Fruit fly (Drosophila melanogaster) whole organism, embryonic: ENCODE measurements around the gene Cep97.

Experiments
- Atf3 ChIP-seq: fragments of 200-800 bp; sonication (Bioruptor generic); optimal IDR thresholded peaks from 3 replicates; lab custom pipeline; 2016; ENCODE audit warnings: missing biosample characterization, missing genetic modification characterization
- Awh ChIP-seq: fragments of 200-800 bp; sonication (Bioruptor generic); IDR thresholded peaks from 2 replicates; pipeline ENCODE4, ENCODE4 v1.3.6; 2022; ENCODE audit warnings: missing biosample characterization, missing genetic modification characterization
- Bteb2 ChIP-seq: fragments of 200-800 bp; sonication (Bioruptor generic); optimal IDR thresholded peaks from 2 replicates; lab custom pipeline; 2016; ENCODE audit warnings: missing biosample characterization, missing genetic modification characterization
- CG11504 ChIP-seq: fragments of 200-800 bp; sonication (Bioruptor generic); optimal IDR thresholded peaks from 3 replicates; lab custom pipeline; 2019; ENCODE audit warnings: missing biosample characterization, mild to moderate bottlenecking, missing genetic modification characterization, moderate library complexity
- CG11695 ChIP-seq: fragments of 200-800 bp; sonication (Bioruptor generic); IDR thresholded peaks from 3 replicates; pipeline ENCODE4 v1.3.6; 2022; ENCODE audit warnings: missing biosample characterization, missing genetic modification characterization
- CG12391 ChIP-seq: fragments of 200-800 bp; sonication (Bioruptor generic); optimal IDR thresholded peaks from 3 replicates; lab custom pipeline; 2018; ENCODE audit warnings: missing biosample characterization, mild to moderate bottlenecking, missing genetic modification characterization, moderate library complexity
- CG13775 ChIP-seq: fragments of 200-800 bp; sonication (Bioruptor generic); optimal IDR thresholded peaks from 3 replicates; lab custom pipeline; 2017; ENCODE audit warnings: missing biosample characterization, mild to moderate bottlenecking, missing genetic modification characterization
- CG14667 ChIP-seq: fragments of 200-800 bp; sonication (Bioruptor generic); IDR thresholded peaks from 2 replicates; pipeline ENCODE4 v1.3.6; 2022; ENCODE audit warnings: missing biosample characterization, missing genetic modification characterization
- CG1603 ChIP-seq: fragments of 200-800 bp; sonication (Bioruptor generic); optimal IDR thresholded peaks from 2 replicates; lab custom pipeline; 2019; ENCODE audit warnings: missing biosample characterization, mild to moderate bottlenecking, missing genetic modification characterization, moderate library complexity
- CG1647 ChIP-seq: fragments of 200-800 bp; sonication (Bioruptor generic); optimal IDR thresholded peaks from 3 replicates; lab custom pipeline; 2016; ENCODE audit warnings: missing biosample characterization, missing genetic modification characterization
- CG16813 ChIP-seq: fragments of 200-800 bp; sonication (Bioruptor generic); IDR thresholded peaks from 3 replicates; pipeline ENCODE4 v1.3.6; 2022; ENCODE audit warnings: missing biosample characterization, missing genetic modification characterization; ENCODE audit not compliant: partially characterized antibody
- CG17361 ChIP-seq: fragments of 200-800 bp; sonication (Bioruptor generic); IDR thresholded peaks from 3 replicates; pipeline ENCODE4 v1.3.6; 2022; ENCODE audit warnings: missing biosample characterization, missing genetic modification characterization
- CG2712 ChIP-seq: fragments of 200-800 bp; optimal IDR thresholded peaks from 3 replicates; lab custom pipeline; 2019; ENCODE audit warnings: missing biosample characterization, mild to moderate bottlenecking, missing genetic modification characterization, moderate library complexity
- CG2889 ChIP-seq: fragments of 200-800 bp; sonication (Bioruptor generic); IDR thresholded peaks from 3 replicates; pipeline ENCODE4 v1.3.6; 2022; ENCODE audit warnings: missing biosample characterization, missing genetic modification characterization
- CG31441 ChIP-seq: fragments of 200-800 bp; sonication (Bioruptor generic); IDR thresholded peaks from 2 replicates; pipeline ENCODE4 v1.3.6; 2022; ENCODE audit warnings: missing biosample characterization, missing genetic modification characterization
- CG3847 ChIP-seq: fragments of 200-800 bp; sonication (Bioruptor generic); IDR thresholded peaks from 2 replicates; pipeline ENCODE4 v1.3.6; 2022; ENCODE audit warnings: missing biosample characterization, missing genetic modification characterization
- CG43689 ChIP-seq: fragments of 200-800 bp; sonication (Bioruptor generic); IDR thresholded peaks from 2 replicates; pipeline ENCODE4 v1.3.6; 2022; ENCODE audit warnings: missing biosample characterization, missing genetic modification characterization
- CG6272 ChIP-seq: fragments of 200-800 bp; sonication (Bioruptor generic); IDR thresholded peaks from 2 replicates; pipeline ENCODE4 v1.3.6; 2022; ENCODE audit warnings: missing biosample characterization, missing genetic modification characterization
- CG6689 ChIP-seq: fragments of 200-800 bp; sonication (Bioruptor generic); IDR thresholded peaks from 2 replicates; pipeline ENCODE4 v1.3.6; 2022; ENCODE audit warnings: missing biosample characterization, missing genetic modification characterization
- CG7786 ChIP-seq: fragments of 200-800 bp; sonication (Bioruptor generic); optimal IDR thresholded peaks from 2 replicates; lab custom pipeline; 2016; ENCODE audit warnings: missing biosample characterization, missing genetic modification characterization
- CG7839 ChIP-seq: fragments of 200-800 bp; sonication (Bioruptor generic); optimal IDR thresholded peaks from 3 replicates; lab custom pipeline; 2018; ENCODE audit warnings: missing biosample characterization, mild to moderate bottlenecking, missing genetic modification characterization, moderate library complexity
- CG8388 ChIP-seq: fragments of 200-800 bp; sonication (Bioruptor generic); optimal IDR thresholded peaks from 2 replicates; lab custom pipeline; 2019; ENCODE audit warnings: missing biosample characterization, mild to moderate bottlenecking, missing genetic modification characterization, moderate library complexity
- Dek ChIP-seq: fragments of 200-800 bp; sonication (Bioruptor generic); optimal IDR thresholded peaks from 3 replicates; lab custom pipeline; 2019; ENCODE audit warnings: missing biosample characterization, mild to moderate bottlenecking, missing genetic modification characterization, moderate library complexity
- Eip74EF ChIP-seq, 2 experiments: fragments of 200-800 bp in 1 of 2; fragments of >200 bp in 1 of 2; sonication (Bioruptor generic) in 1 of 2; optimal IDR thresholded peaks; 2 replicates each; lab custom pipeline; 2017 to 2019; ENCODE audit warnings: missing biosample characterization in 2 of 2, missing genetic modification characterization in 2 of 2, mild to moderate bottlenecking in 1 of 2, moderate library complexity in 1 of 2
- Hand ChIP-seq: fragments of 200-800 bp; sonication (Bioruptor generic); optimal IDR thresholded peaks from 2 replicates; lab custom pipeline; 2017; ENCODE audit warnings: mild to moderate bottlenecking, missing biosample characterization, missing genetic modification reagents, missing genetic modification characterization
- Lim3 ChIP-seq: fragments of 200-800 bp; sonication (Bioruptor generic); IDR thresholded peaks from 2 replicates; pipeline ENCODE4 v1.3.6; 2022; ENCODE audit warnings: missing biosample characterization, missing genetic modification characterization
- Med ChIP-seq: fragments of 200-800 bp; sonication (Bioruptor generic); peaks from one replicate; lab custom pipeline; 2016; ENCODE audit warnings: missing biosample characterization, missing genetic modification characterization, mild to moderate bottlenecking, inconsistent platforms, moderate library complexity
- Nf-YB ChIP-seq: fragments of 200-800 bp; sonication (Bioruptor generic); optimal IDR thresholded peaks from 3 replicates; lab custom pipeline; 2019; ENCODE audit warnings: missing biosample characterization, mild to moderate bottlenecking, missing genetic modification characterization, moderate library complexity
- Poxn ChIP-seq: fragments of 200-800 bp; sonication (Bioruptor generic); IDR thresholded peaks from 2 replicates; pipeline ENCODE4 v1.3.6; 2022; ENCODE audit warnings: missing biosample characterization, missing genetic modification characterization
- Xrp1 ChIP-seq: fragments of 200-800 bp; sonication (Bioruptor generic); IDR thresholded peaks from 2 replicates; pipeline ENCODE4 v1.3.6; 2022; ENCODE audit warnings: missing biosample characterization, missing genetic modification characterization
- bsh ChIP-seq, 2 experiments: fragments of 200-800 bp; sonication (Bioruptor generic); optimal IDR thresholded peaks; 2 replicates each; lab custom pipeline; 2017 to 2018; ENCODE audit warnings: mild to moderate bottlenecking in 2 of 2, missing biosample characterization in 2 of 2, missing genetic modification characterization in 2 of 2, moderate library complexity in 1 of 2
- danr ChIP-seq: fragments of 200-800 bp; sonication (Bioruptor generic); IDR thresholded peaks from 2 replicates; pipeline ENCODE4 v1.3.6; 2022; ENCODE audit warnings: missing biosample characterization, missing genetic modification characterization
- disco-r ChIP-seq: fragments of 200-800 bp; sonication (Bioruptor generic); optimal IDR thresholded peaks from 2 replicates; lab custom pipeline; 2016; ENCODE audit warnings: missing biosample characterization, missing genetic modification characterization
- dmrt11E ChIP-seq: fragments of 200-800 bp; sonication (Bioruptor generic); optimal IDR thresholded peaks from 3 replicates; lab custom pipeline; 2018; ENCODE audit warnings: missing biosample characterization, mild to moderate bottlenecking, missing genetic modification characterization, moderate library complexity
- dmrt99B ChIP-seq: fragments of 200-800 bp; sonication (Bioruptor generic); optimal IDR thresholded peaks from 2 replicates; lab custom pipeline; 2018; ENCODE audit warnings: missing biosample characterization, mild to moderate bottlenecking, missing genetic modification characterization, moderate library complexity
- ham ChIP-seq: fragments of 200-800 bp; sonication (Bioruptor generic); IDR thresholded peaks from 2 replicates; pipeline ENCODE4 v1.3.6; 2022; ENCODE audit warnings: missing biosample characterization, missing genetic modification characterization
- lmd ChIP-seq: fragments of 200-800 bp; sonication (Bioruptor generic); IDR thresholded peaks from 2 replicates; pipeline ENCODE4 v1.3.6; 2022; ENCODE audit warnings: missing biosample characterization, missing genetic modification characterization
- lola ChIP-seq, 3 experiments: fragments of >200 bp in 2 of 3; fragments of 200-800 bp in 1 of 3; sonication (Bioruptor generic) in 1 of 3; optimal IDR thresholded peaks; 2 replicates each; lab custom pipeline; 2017 to 2019; ENCODE audit warnings: missing biosample characterization in 3 of 3, missing genetic modification characterization in 3 of 3, mild to moderate bottlenecking in 1 of 3, moderate library complexity in 1 of 3
- nerfin-1 ChIP-seq: fragments of 200-800 bp; sonication (Bioruptor generic); optimal IDR thresholded peaks from 3 replicates; lab custom pipeline; 2019; ENCODE audit warnings: missing biosample characterization, mild to moderate bottlenecking, missing genetic modification characterization, moderate library complexity
- p53 ChIP-seq: fragments of 200-800 bp; sonication (Bioruptor generic); optimal IDR thresholded peaks from 2 replicates; lab custom pipeline; 2016; ENCODE audit warnings: missing biosample characterization, missing genetic modification characterization
- phol ChIP-seq: fragments of 200-800 bp; sonication (Bioruptor generic); optimal IDR thresholded peaks from 3 replicates; lab custom pipeline; 2018; ENCODE audit warnings: missing biosample characterization, mild to moderate bottlenecking, missing genetic modification characterization, moderate library complexity
- pnt ChIP-seq: fragments of 200-800 bp; sonication (Bioruptor generic); optimal IDR thresholded peaks from 3 replicates; lab custom pipeline; 2016; ENCODE audit warnings: missing biosample characterization, missing genetic modification characterization
- ranshi ChIP-seq: fragments of 200-800 bp; sonication (Bioruptor generic); IDR thresholded peaks from 2 replicates; pipeline ENCODE4 v1.3.6; 2022; ENCODE audit warnings: missing biosample characterization, missing genetic modification characterization
- sens ChIP-seq: fragments of 200-800 bp; sonication (Bioruptor generic); peaks from one replicate; lab custom pipeline; 2016; ENCODE audit warnings: missing biosample characterization, missing genetic modification characterization
- sisA ChIP-seq: fragments of 200-800 bp; sonication (Bioruptor generic); IDR thresholded peaks from 2 replicates; pipeline ENCODE4 v1.3.6; 2022; ENCODE audit warnings: missing biosample characterization, missing genetic modification characterization
- sna ChIP-seq: fragments of 200-800 bp; sonication (Bioruptor generic); IDR thresholded peaks from 2 replicates; pipeline ENCODE4 v1.3.6; 2022; ENCODE audit warnings: missing biosample characterization, missing genetic modification characterization; ENCODE audit not compliant: partially characterized antibody
- so ChIP-seq: fragments of 200-800 bp; sonication (Bioruptor generic); IDR thresholded peaks from 3 replicates; pipeline ENCODE4 v1.3.6; 2022; ENCODE audit warnings: missing biosample characterization, missing genetic modification characterization
- stc ChIP-seq: fragments of 200-800 bp; sonication (Bioruptor generic); IDR thresholded peaks from 2 replicates; pipeline ENCODE4 v1.3.6; 2022; ENCODE audit warnings: missing biosample characterization, missing genetic modification characterization
- tio ChIP-seq: fragments of 200-800 bp; sonication (Bioruptor generic); optimal IDR thresholded peaks from 2 replicates; lab custom pipeline; 2017; ENCODE audit warnings: missing biosample characterization, missing genetic modification characterization, inconsistent platforms
- unc-4 ChIP-seq: fragments of 200-800 bp; sonication (Bioruptor generic); IDR thresholded peaks from 2 replicates; pipeline ENCODE4 v1.3.6; 2022; ENCODE audit warnings: missing biosample characterization, missing genetic modification characterization; ENCODE audit not compliant: partially characterized antibody
- yki ChIP-seq: fragments of >200 bp; optimal IDR thresholded peaks from 3 replicates; lab custom pipeline; 2018
- zen ChIP-seq: fragments of 200-800 bp; sonication (Bioruptor generic); optimal IDR thresholded peaks from 3 replicates; lab custom pipeline; 2018; ENCODE audit warnings: missing biosample characterization, mild to moderate bottlenecking, missing genetic modification characterization, moderate library complexity

Gene Cep97

DNA sequence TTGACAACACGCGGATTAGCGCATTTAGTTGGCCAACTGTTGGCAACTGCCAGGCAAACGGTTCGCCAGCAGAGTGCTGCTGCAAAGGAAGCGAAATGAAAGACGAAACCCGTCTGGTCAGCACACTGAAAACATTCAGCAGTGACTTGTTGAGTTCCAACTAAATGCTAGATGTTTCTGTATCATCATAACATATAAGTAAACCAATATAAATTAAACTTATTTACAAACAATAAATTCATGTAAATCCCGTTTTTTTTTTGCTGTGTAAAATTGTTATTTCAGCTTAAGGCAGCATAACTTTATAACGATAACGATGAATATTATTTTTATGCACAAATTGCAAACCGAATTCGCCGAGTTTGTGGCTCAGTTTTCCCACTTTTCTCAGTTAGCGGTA lies 9.4 kb upstream of the Cep97 start (continued):
- TF ChIP-seq CG7839: no peak
- no peak for TF ChIP-seq pnt
- TF ChIP-seq Med (GFP tag; lab: Kevin White, UChicago): peak; percentile 49
- TF ChIP-seq phol: peak; percentile 32
- TF ChIP-seq dmrt99B (tag; lab: Kevin White, UChicago): no peak
- 0 out of 3 replicates have a peak, but pooled peaks have one; percentile 10 for TF ChIP-seq CG17361 (GFP tag; lab: Robert Waterston, UW)
- no peak for TF ChIP-seq disco-r (GFP tag; lab: Kevin White, UChicago)
- TF ChIP-seq CG7786 (GFP tag; lab: Kevin White, UChicago): no peak
- TF ChIP-seq CG1603 (tag; lab: Kevin White, UChicago): peak; percentile 37
- peak; percentile 48 for TF ChIP-seq dmrt11E (tag; lab: Kevin White, UChicago)
- TF ChIP-seq p53 (GFP tag; lab: Kevin White, UChicago): no peak
- TF ChIP-seq CG11695: peak; percentile 34; the same call in 1 of the 3 replicates
- TF ChIP-seq Lim3 (GFP tag; lab: Robert Waterston, UW): no peak
- no peak for TF ChIP-seq ham (GFP tag; lab: Robert Waterston, UW)
- TF ChIP-seq CG11504 (tag; lab: Kevin White, UChicago): peak; percentile 14
- TF ChIP-seq Xrp1 (GFP tag; lab: Robert Waterston, UW): peak; percentile 45; the same call in 1 of the 2 replicates
- TF ChIP-seq CG13775 (GFP tag; lab: Kevin White, UChicago): peak; percentile 2
- no peak for TF ChIP-seq CG3847 (GFP tag; lab: Robert Waterston, UW)
- TF ChIP-seq sisA (GFP tag; lab: Robert Waterston, UW): peak; percentile 20; the same call in 1 of the 2 replicates
- peak; percentile 9 for TF ChIP-seq zen (tag; lab: Kevin White, UChicago)
- TF ChIP-seq bsh (GFP tag; optimal IDR thresholded peaks at IDR 0.05; lab: Kevin White, UChicago): peak; percentile 8 to 34
- TF ChIP-seq so (GFP tag; lab: Robert Waterston, UW): no peak
- TF ChIP-seq CG6689 (GFP tag; lab: Robert Waterston, UW): 0 out of 2 replicates have a peak, but pooled peaks have one; percentile 37
- TF ChIP-seq Eip74EF (GFP tag; optimal IDR thresholded peaks at IDR 0.05; lab: Kevin White, UChicago): no peak
- peak; percentile 77 for TF ChIP-seq sens (GFP tag; lab: Kevin White, UChicago)
- TF ChIP-seq CG31441: 0 out of 2 replicates have a peak, but pooled peaks have one; percentile 21
- peak in 1 of 3 experiments; percentile 7 for TF ChIP-seq lola (GFP tag; optimal IDR thresholded peaks at IDR 0.05; lab: Kevin White, UChicago)
- no peak for TF ChIP-seq CG2889
- no peak for TF ChIP-seq Awh (GFP tag; lab: Robert Waterston, UW)

DNA sequence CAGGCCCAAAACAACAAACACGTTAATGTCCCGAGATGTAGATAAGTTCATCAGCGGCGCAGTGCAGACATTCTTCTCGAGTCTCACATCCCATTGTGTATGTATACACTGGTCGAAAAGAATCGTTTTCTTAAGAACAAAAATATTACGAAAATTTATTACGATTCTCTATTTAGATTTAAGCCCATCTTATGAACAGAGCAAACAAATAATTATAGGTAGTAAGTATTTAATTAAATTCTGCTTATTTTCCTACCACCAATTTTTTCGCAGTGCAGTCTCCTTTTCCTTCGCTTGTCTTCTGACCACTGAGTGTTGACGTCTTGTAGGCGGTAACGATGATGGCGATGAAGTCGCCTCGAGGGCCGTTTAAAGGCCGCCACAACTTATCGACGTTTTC lies 6.1 kb upstream of the Cep97 start:
- TF ChIP-seq CG8388 (GFP tag; lab: Kevin White, UChicago) (peak; percentile 40), nerfin-1 (tag; lab: Kevin White, UChicago) (no peak), CG6272 (GFP tag; lab: Robert Waterston, UW) (no peak), sna (GFP tag; lab: Robert Waterston, UW) (no peak), CG12391 (peak; percentile 77), ranshi (GFP tag; lab: Robert Waterston, UW) (no peak), Bteb2 (GFP tag; lab: Kevin White, UChicago) (no peak), CG2712 (tag; lab: Kevin White, UChicago) (peak; percentile 77), tio (no peak), Nf-YB (GFP tag; lab: Kevin White, UChicago) (peak; percentile 65), lmd (GFP tag; lab: Robert Waterston, UW) (peak; percentile 27; the same call in 1 of the 2 replicates), stc (no peak), yki (lab: Kevin White, UChicago) (no peak), Dek (tag; lab: Kevin White, UChicago) (no peak), CG1647 (no peak), Poxn (GFP tag; lab: Robert Waterston, UW) (no peak), Hand (GFP tag; lab: Kevin White, UChicago) (no peak), Atf3 (GFP tag; lab: Kevin White, UChicago) (peak; percentile 17), CG16813 (GFP tag; lab: Robert Waterston, UW) (no peak), CG43689 (GFP tag; lab: Robert Waterston, UW) (no peak), CG14667 (GFP tag; lab: Robert Waterston, UW) (no peak), unc-4 (GFP tag; lab: Robert Waterston, UW) (no peak), danr (GFP tag; lab: Robert Waterston, UW) (no peak)
